Fruit fly (Drosophila melanogaster) whole organism, embryonic: ENCODE measurements around the gene CG10341.

ENCODE experiments used
- Antp ChIP-seq: fragments of 200-800 bp; sonication (Bioruptor generic); optimal IDR thresholded peaks from 3 replicates; lab custom pipeline; 2016; ENCODE audit warnings: missing biosample characterization, missing genetic modification characterization
- B-H2 ChIP-seq: fragments of 200-800 bp; sonication (Bioruptor generic); optimal IDR thresholded peaks from 2 replicates; lab custom pipeline; 2018; ENCODE audit warnings: missing biosample characterization, mild to moderate bottlenecking, missing genetic modification characterization
- Bgb ChIP-seq: fragments of 200-800 bp; sonication (Bioruptor generic); IDR thresholded peaks from 2 replicates; pipeline ENCODE4 v1.3.6; 2022; ENCODE audit warnings: missing biosample characterization, missing genetic modification characterization; ENCODE audit not compliant: partially characterized antibody
- CG32767 ChIP-seq: fragments of 200-800 bp; sonication (Bioruptor generic); IDR thresholded peaks from 2 replicates; pipeline ENCODE4 v1.3.6; 2022; ENCODE audit warnings: missing biosample characterization, missing genetic modification characterization
- CG42726 ChIP-seq: fragments of 200-800 bp; sonication (Bioruptor generic); IDR thresholded peaks from 2 replicates; pipeline ENCODE4 v1.3.6; 2022; ENCODE audit warnings: missing biosample characterization, missing genetic modification characterization; ENCODE audit not compliant: partially characterized antibody
- CG6791 ChIP-seq: fragments of 200-800 bp; sonication (Bioruptor generic); IDR thresholded peaks from 3 replicates; pipeline ENCODE4 v1.3.6; 2022; ENCODE audit warnings: missing biosample characterization, missing genetic modification characterization; ENCODE audit not compliant: partially characterized antibody
- CG6813 ChIP-seq: fragments of 200-800 bp; sonication (Bioruptor generic); optimal IDR thresholded peaks from 2 replicates; lab custom pipeline; 2017; ENCODE audit warnings: missing biosample characterization, missing genetic modification characterization, mild to moderate bottlenecking, moderate library complexity, missing genetic modification reagents
- CG7839 ChIP-seq: fragments of 200-800 bp; sonication (Bioruptor generic); optimal IDR thresholded peaks from 3 replicates; lab custom pipeline; 2018; ENCODE audit warnings: missing biosample characterization, mild to moderate bottlenecking, missing genetic modification characterization, moderate library complexity
- CG8089 ChIP-seq: fragments of 200-800 bp; sonication (Bioruptor generic); optimal IDR thresholded peaks from 3 replicates; lab custom pipeline; 2016; ENCODE audit warnings: missing biosample characterization, missing genetic modification characterization
- CG9727 ChIP-seq: fragments of 200-800 bp; sonication (Bioruptor generic); optimal IDR thresholded peaks from 3 replicates; lab custom pipeline; 2017; ENCODE audit warnings: missing biosample characterization, mild to moderate bottlenecking, missing genetic modification characterization
- CTCF ChIP-seq: fragments of 200-800 bp; sonication (Bioruptor generic); optimal IDR thresholded peaks from 2 replicates; lab custom pipeline; 2017; ENCODE audit warnings: missing biosample characterization, mild to moderate bottlenecking, missing genetic modification characterization, moderate library complexity
- Dip3 ChIP-seq: fragments of 200-800 bp; sonication (Bioruptor generic); optimal IDR thresholded peaks from 3 replicates; lab custom pipeline; 2016; ENCODE audit warnings: missing biosample characterization, missing genetic modification characterization
- E2f2 ChIP-seq: fragments of 200-800 bp; sonication (Bioruptor generic); IDR thresholded peaks from 2 replicates; pipeline ENCODE4 v1.3.6; 2022; ENCODE audit warnings: missing biosample characterization, missing genetic modification characterization
- Eip74EF ChIP-seq, 2 experiments: fragments of 200-800 bp in 1 of 2; fragments of >200 bp in 1 of 2; sonication (Bioruptor generic) in 1 of 2; optimal IDR thresholded peaks; 2 replicates each; lab custom pipeline; 2017 to 2019; ENCODE audit warnings: missing biosample characterization in 2 of 2, missing genetic modification characterization in 2 of 2, mild to moderate bottlenecking in 1 of 2, moderate library complexity in 1 of 2
- HLH4C ChIP-seq: fragments of 200-800 bp; sonication (Bioruptor generic); IDR thresholded peaks from 3 replicates; pipeline ENCODE4 v1.3.6; 2022; ENCODE audit warnings: missing biosample characterization, missing genetic modification characterization; ENCODE audit not compliant: partially characterized antibody
- HLHmδ ChIP-seq: fragments of 200-800 bp; sonication (Bioruptor generic); optimal IDR thresholded peaks from 2 replicates; lab custom pipeline; 2018; ENCODE audit warnings: missing biosample characterization, mild to moderate bottlenecking, missing genetic modification characterization, moderate library complexity
- HmgZ ChIP-seq: fragments of 200-800 bp; sonication (Bioruptor generic); optimal IDR thresholded peaks from 2 replicates; lab custom pipeline; 2018; ENCODE audit warnings: missing biosample characterization, mild to moderate bottlenecking, missing genetic modification characterization
- Med ChIP-seq: fragments of 200-800 bp; sonication (Bioruptor generic); peaks from one replicate; lab custom pipeline; 2016; ENCODE audit warnings: missing biosample characterization, missing genetic modification characterization, mild to moderate bottlenecking, inconsistent platforms, moderate library complexity
- Pdp1 ChIP-seq, 2 experiments: fragments of 200-800 bp; sonication (Bioruptor generic); optimal IDR thresholded peaks; 3 replicates each; lab custom pipeline; 2016; ENCODE audit warnings: missing biosample characterization in 2 of 2, missing genetic modification characterization in 2 of 2, mild to moderate bottlenecking in 1 of 2, moderate library complexity in 1 of 2
- Scr ChIP-seq: fragments of 200-800 bp; sonication (Bioruptor generic); IDR thresholded peaks from 2 replicates; pipeline ENCODE4 v1.3.6; 2022; ENCODE audit warnings: missing biosample characterization, missing genetic modification characterization; ENCODE audit not compliant: partially characterized antibody
- Sox102F ChIP-seq: fragments of 200-800 bp; sonication (Bioruptor generic); optimal IDR thresholded peaks from 2 replicates; lab custom pipeline; 2018; ENCODE audit warnings: missing biosample characterization, mild to moderate bottlenecking, missing genetic modification characterization, moderate library complexity
- TFAM ChIP-seq: fragments of 200-800 bp; sonication (Bioruptor generic); optimal IDR thresholded peaks from 2 replicates; lab custom pipeline; 2017; ENCODE audit warnings: missing biosample characterization, missing genetic modification characterization, inconsistent platforms
- Tbp ChIP-seq: fragments of >200 bp; optimal IDR thresholded peaks from 2 replicates; lab custom pipeline; 2018; ENCODE audit warnings: missing biosample characterization, missing genetic modification characterization
- al ChIP-seq: fragments of 200-800 bp; sonication (Bioruptor generic); IDR thresholded peaks from 2 replicates; pipeline ENCODE4 v1.3.6; 2022; ENCODE audit warnings: missing biosample characterization, missing genetic modification characterization
- amos ChIP-seq: fragments of 200-800 bp; sonication (Bioruptor generic); IDR thresholded peaks from 2 replicates; pipeline ENCODE4 v1.3.6; 2022; ENCODE audit warnings: missing biosample characterization, missing genetic modification characterization; ENCODE audit not compliant: partially characterized antibody
- cg ChIP-seq: fragments of 200-800 bp; sonication (Bioruptor generic); optimal IDR thresholded peaks from 3 replicates; lab custom pipeline; 2019; ENCODE audit warnings: missing biosample characterization, mild to moderate bottlenecking, missing genetic modification characterization, moderate library complexity
- croc ChIP-seq: fragments of 200-800 bp; sonication (Bioruptor generic); conservative IDR thresholded peaks from 3 replicates; pipeline ENCODE4 v1.3.6; 2022; ENCODE audit warnings: missing biosample characterization, missing genetic modification characterization
- crol ChIP-seq: fragments of 200-800 bp; sonication (Bioruptor generic); IDR thresholded peaks from 2 replicates; pipeline ENCODE4 v1.3.6; 2022; ENCODE audit warnings: missing biosample characterization, missing genetic modification characterization
- da ChIP-seq: fragments of 200-800 bp; sonication (Bioruptor generic); optimal IDR thresholded peaks from 2 replicates; lab custom pipeline; 2016; ENCODE audit warnings: missing biosample characterization, missing genetic modification characterization
- fru ChIP-seq: fragments of >200 bp; optimal IDR thresholded peaks from 2 replicates; lab custom pipeline; 2017
- gcm2 ChIP-seq: fragments of 200-800 bp; sonication (Bioruptor generic); optimal IDR thresholded peaks from 2 replicates; lab custom pipeline; 2016; ENCODE audit warnings: missing biosample characterization, missing genetic modification characterization
- grau ChIP-seq: fragments of 200-800 bp; optimal IDR thresholded peaks from 3 replicates; lab custom pipeline; 2019; ENCODE audit warnings: missing biosample characterization, mild to moderate bottlenecking, missing genetic modification characterization, moderate library complexity
- jing ChIP-seq: fragments of 200-800 bp; sonication (Bioruptor generic); optimal IDR thresholded peaks from 2 replicates; lab custom pipeline; 2018; ENCODE audit warnings: missing biosample characterization, mild to moderate bottlenecking, missing genetic modification characterization
- knrl ChIP-seq: fragments of 200-800 bp; sonication (Bioruptor generic); IDR thresholded peaks from 3 replicates; pipeline ENCODE4 v1.3.6; 2022; ENCODE audit warnings: missing biosample characterization, missing genetic modification characterization; ENCODE audit not compliant: partially characterized antibody
- nerfin-2 ChIP-seq: fragments of 200-800 bp; sonication (Bioruptor generic); IDR thresholded peaks from 2 replicates; pipeline ENCODE4 v1.3.6; 2022; ENCODE audit warnings: missing biosample characterization, missing genetic modification characterization; ENCODE audit not compliant: partially characterized antibody
- pros ChIP-seq: fragments of 200-800 bp; sonication (Bioruptor generic); optimal IDR thresholded peaks from 3 replicates; lab custom pipeline; 2019; ENCODE audit warnings: missing biosample characterization, mild to moderate bottlenecking, missing genetic modification characterization, moderate library complexity
- rib ChIP-seq: fragments of 200-800 bp; sonication (Bioruptor generic); IDR thresholded peaks from 2 replicates; pipeline ENCODE4 v1.3.6; 2022; ENCODE audit warnings: missing biosample characterization, missing genetic modification characterization
- sens ChIP-seq: fragments of 200-800 bp; sonication (Bioruptor generic); peaks from one replicate; lab custom pipeline; 2016; ENCODE audit warnings: missing biosample characterization, missing genetic modification characterization
- so ChIP-seq: fragments of 200-800 bp; sonication (Bioruptor generic); IDR thresholded peaks from 3 replicates; pipeline ENCODE4 v1.3.6; 2022; ENCODE audit warnings: missing biosample characterization, missing genetic modification characterization
- tgo ChIP-seq: fragments of 200-800 bp; sonication (Bioruptor generic); IDR thresholded peaks from 3 replicates; pipeline ENCODE4 v1.3.6; 2022; ENCODE audit warnings: missing biosample characterization, missing genetic modification characterization
- tin ChIP-seq: fragments of 200-800 bp; sonication (Bioruptor generic); optimal IDR thresholded peaks from 3 replicates; lab custom pipeline; 2016; ENCODE audit warnings: missing biosample characterization, missing genetic modification characterization
- tll ChIP-seq, 2 experiments: fragments of 200-800 bp in 1 of 2; fragments of >200 bp in 1 of 2; sonication (Bioruptor generic) in 1 of 2; optimal IDR thresholded peaks; 2 replicates each; lab custom pipeline; 2017 to 2019; ENCODE audit warnings: missing biosample characterization in 2 of 2, missing genetic modification characterization in 2 of 2, mild to moderate bottlenecking in 1 of 2, moderate library complexity in 1 of 2
- toy ChIP-seq: fragments of 200-800 bp; sonication (Bioruptor generic); IDR thresholded peaks from 2 replicates; pipeline ENCODE4 v1.3.6; 2022; ENCODE audit warnings: missing biosample characterization, missing genetic modification characterization
- trh ChIP-seq: fragments of 200-800 bp; sonication (Bioruptor generic); optimal IDR thresholded peaks from 2 replicates; lab custom pipeline; 2016; ENCODE audit warnings: missing biosample characterization, missing genetic modification characterization
- vvl ChIP-seq: fragments of 200-800 bp; sonication (Bioruptor generic); IDR thresholded peaks from 2 replicates; pipeline ENCODE4 v1.3.6; 2022; ENCODE audit warnings: missing biosample characterization, missing genetic modification characterization
- zfh1 ChIP-seq: fragments of 200-800 bp; sonication (Bioruptor generic); IDR thresholded peaks from 3 replicates; pipeline ENCODE4 v1.3.6; 2022; ENCODE audit warnings: missing biosample characterization, missing genetic modification characterization

CG10341 gene

DNA sequence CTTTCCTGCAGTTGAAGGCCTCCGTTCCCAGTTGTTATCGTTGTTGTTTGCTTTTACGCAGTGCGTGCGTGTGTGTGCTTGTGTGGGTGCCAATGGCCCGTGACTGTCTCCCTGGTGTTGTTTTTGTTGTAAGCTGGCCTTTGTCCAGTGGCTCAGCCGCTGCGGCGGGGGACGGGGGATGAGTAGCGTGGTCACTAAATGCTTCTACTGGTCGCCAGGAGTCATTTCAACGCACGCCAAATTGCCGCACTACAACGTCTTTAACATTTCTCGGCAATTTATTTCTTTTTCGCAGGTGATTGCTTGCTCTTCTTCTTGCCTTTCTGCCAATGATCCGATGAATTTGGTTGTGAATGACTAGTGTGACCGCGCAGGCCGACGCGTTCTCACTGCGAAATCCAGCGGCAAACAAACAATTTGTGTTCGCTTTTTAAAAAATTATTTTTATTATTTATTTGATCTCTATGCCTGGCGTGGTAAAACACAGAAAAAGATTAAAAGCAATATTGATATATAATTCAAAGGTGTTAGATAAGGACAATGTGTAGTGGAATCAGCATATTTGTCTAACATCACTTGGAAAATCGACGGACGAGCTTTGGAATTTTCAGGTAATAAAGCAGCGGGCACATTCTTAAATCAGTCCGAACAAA lies 9.9 kb downstream of the CG10341 start, which contains the start of the genes Faf2 and Grip71 (continued):
- TF ChIP-seq CG8089 (GFP tag; lab: Kevin White, UChicago) (peak; percentile 33), rib (GFP tag; lab: Robert Waterston, UW) (peak; percentile 81)

DNA sequence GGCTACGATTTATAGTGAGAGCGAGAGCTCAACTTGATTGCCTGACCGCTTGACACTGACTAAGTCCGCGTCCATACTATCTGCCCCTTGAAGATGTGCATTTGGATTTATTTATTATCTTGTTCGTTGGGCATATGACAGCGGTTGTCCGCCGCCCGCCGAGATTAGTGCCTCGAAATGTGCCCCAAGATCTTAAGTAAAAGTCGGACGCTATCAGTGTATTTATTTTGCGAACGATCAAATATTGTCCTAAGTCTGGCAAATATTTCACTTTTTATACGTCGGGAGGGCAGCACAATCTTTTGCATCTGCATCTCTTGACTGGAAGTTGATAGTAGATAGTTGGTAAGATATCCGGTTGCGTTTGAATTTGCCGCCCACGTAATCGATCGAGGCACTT lies 15.2 kb downstream of the CG10341 start, which contains the start of gene Irk3:
Gene Irk3, minus strand, starts transcription at position 63 of the 400 bp plus-strand sequence.
- peak; percentile 74 for TF ChIP-seq Med (GFP tag; lab: Kevin White, UChicago)
- peak; percentile 5 for TF ChIP-seq CG6813 (GFP tag; lab: Kevin White, UChicago)
- no peak for TF ChIP-seq HLHmδ (GFP tag; lab: Kevin White, UChicago)

DNA sequence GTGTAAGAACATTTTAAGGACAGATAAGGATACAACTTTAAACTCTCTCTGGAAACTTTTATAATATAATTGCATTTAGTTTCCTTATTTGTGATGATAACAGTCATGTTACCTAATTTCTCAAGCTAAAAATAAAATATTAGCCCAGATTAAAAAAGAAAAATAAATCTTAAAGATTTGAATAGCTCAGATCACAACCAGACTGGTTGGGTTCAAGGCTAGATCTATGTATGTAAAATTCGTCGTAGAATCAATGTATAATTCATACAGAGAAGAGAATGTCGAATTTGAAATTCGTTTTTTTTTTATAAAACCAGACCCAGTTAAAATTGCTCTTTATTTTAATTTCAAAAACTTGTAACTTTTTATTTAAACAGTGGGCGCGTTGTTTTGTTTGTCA lies 15.6 kb downstream of the CG10341 start:
- TF ChIP-seq nerfin-2: no peak
- no peak for TF ChIP-seq tll (GFP tag; optimal IDR thresholded peaks at IDR 0.05; lab: Kevin White, UChicago)
- TF ChIP-seq zfh1 (GFP tag; lab: Robert Waterston, UW): no peak
- TF ChIP-seq sens (GFP tag; lab: Kevin White, UChicago): peak; percentile 84
- TF ChIP-seq amos (GFP tag; lab: Robert Waterston, UW): peak; percentile 60; the same call in 1 of the 2 replicates
- no peak for TF ChIP-seq HLH4C (GFP tag; lab: Robert Waterston, UW)
- TF ChIP-seq pros (GFP tag; lab: Kevin White, UChicago): no peak
- no peak for TF ChIP-seq grau (tag; lab: Kevin White, UChicago)
- TF ChIP-seq tgo (GFP tag; lab: Robert Waterston, UW): no peak
- TF ChIP-seq CTCF (GFP tag; lab: Kevin White, UChicago): peak; percentile 82
- no peak for TF ChIP-seq tin (GFP tag; lab: Kevin White, UChicago)
- TF ChIP-seq al (GFP tag; lab: Robert Waterston, UW): no peak
- TF ChIP-seq Pdp1 (GFP tag; optimal IDR thresholded peaks at IDR 0.05; lab: Kevin White, UChicago): peak in 1 of 2 experiments; percentile 6
- TF ChIP-seq B-H2 (GFP tag; lab: Kevin White, UChicago): no peak
- no peak for TF ChIP-seq CG6813 (GFP tag; lab: Kevin White, UChicago)
- TF ChIP-seq da (GFP tag; lab: Kevin White, UChicago): no peak
- peak; percentile 12 for TF ChIP-seq HmgZ (tag; lab: Kevin White, UChicago)
- TF ChIP-seq trh (GFP tag; lab: Kevin White, UChicago): no peak
- TF ChIP-seq Dip3 (GFP tag; lab: Kevin White, UChicago): no peak
- TF ChIP-seq CG9727 (GFP tag; lab: Kevin White, UChicago): no peak
- no peak for TF ChIP-seq cg (GFP tag; lab: Kevin White, UChicago)
- no peak for TF ChIP-seq Eip74EF (GFP tag; optimal IDR thresholded peaks at IDR 0.05; lab: Kevin White, UChicago)
- TF ChIP-seq CG7839 (tag; lab: Kevin White, UChicago): no peak
- peak; percentile 81 for TF ChIP-seq E2f2 (GFP tag; lab: Robert Waterston, UW)
- TF ChIP-seq Tbp (GFP tag; lab: Kevin White, UChicago): no peak
- peak; percentile 47; the same call in 1 of the 2 replicates for TF ChIP-seq Bgb
- no peak for TF ChIP-seq TFAM (GFP tag; lab: Kevin White, UChicago)
- TF ChIP-seq CG32767 (GFP tag; lab: Robert Waterston, UW): no peak
- TF ChIP-seq Scr (GFP tag; lab: Robert Waterston, UW): no peak
- TF ChIP-seq crol (GFP tag; lab: Robert Waterston, UW): no peak
- TF ChIP-seq knrl (GFP tag; lab: Robert Waterston, UW): 0 out of 3 replicates have a peak, but pooled peaks have one; percentile 37
- TF ChIP-seq fru (lab: Kevin White, UChicago): no peak
- TF ChIP-seq croc: no peak
- no peak for TF ChIP-seq toy (GFP tag; lab: Robert Waterston, UW)
- no peak for TF ChIP-seq jing (GFP tag; lab: Kevin White, UChicago)
- no peak for TF ChIP-seq Sox102F (GFP tag; lab: Kevin White, UChicago)
- TF ChIP-seq vvl: no peak
- no peak for TF ChIP-seq so (GFP tag; lab: Robert Waterston, UW)
- TF ChIP-seq gcm2: no peak
- TF ChIP-seq CG6791 (GFP tag; lab: Robert Waterston, UW): no peak
- TF ChIP-seq CG42726 (GFP tag; lab: Robert Waterston, UW): peak; percentile 33; the same call in 1 of the 2 replicates
- TF ChIP-seq Antp (GFP tag; lab: Kevin White, UChicago): no peak
